Worm (Caenorhabditis elegans): ENCODE measurements around the gene dpr-1.

dpr-1 gene

ce11 chrV:13929503-13929902, 12.5 kb downstream of the dpr-1 start, which contains the start of gene srxa-13:
Gene srxa-13, plus strand, starts transcription at chrV:13929803.
- no peak for TF ChIP-seq tbx-11 (GFP tag; IDR thresholded peaks at IDR 0.05)
- no peak for TF ChIP-seq hmg-4 (GFP tag; optimal IDR thresholded peaks at IDR 0.05)
- TF ChIP-seq B0310.2 (tag; optimal IDR thresholded peaks at IDR 0.05): no peak
- no peak for TF ChIP-seq sea-1 (GFP tag; conservative IDR thresholded peaks at IDR 0.05)
- no peak for TF ChIP-seq flt-1 (GFP tag; IDR thresholded peaks at IDR 0.05)
- TF ChIP-seq ama-1 (optimal IDR thresholded peaks at IDR 0.05): no peak
- no peak for TF ChIP-seq ceh-36 (tag; optimal IDR thresholded peaks at IDR 0.05)
- TF ChIP-seq ets-7 (tag; optimal IDR thresholded peaks at IDR 0.05): no peak
- no peak for TF ChIP-seq pes-1 (GFP tag; IDR thresholded peaks at IDR 0.05)

- no peak for TF ChIP-seq ets-7 (tag; optimal IDR thresholded peaks at IDR 0.05)
- TF ChIP-seq tbx-11 (GFP tag; IDR thresholded peaks at IDR 0.05): no peak
- no peak for TF ChIP-seq F13C5.2 (tag; optimal IDR thresholded peaks at IDR 0.05)
- TF ChIP-seq flt-1 (GFP tag; IDR thresholded peaks at IDR 0.05): no peak
- no peak for TF ChIP-seq tbx-37 (GFP tag; conservative IDR thresholded peaks at IDR 0.05)
- no peak for TF ChIP-seq aly-1 (tag; optimal IDR thresholded peaks at IDR 0.05)
- no peak for TF ChIP-seq hnd-1 (tag; optimal IDR thresholded peaks at IDR 0.05)
- no peak for TF ChIP-seq pes-1 (GFP tag; IDR thresholded peaks at IDR 0.05)
- no peak for TF ChIP-seq ama-1 (optimal IDR thresholded peaks at IDR 0.05)
- TF ChIP-seq sea-1 (GFP tag; conservative IDR thresholded peaks at IDR 0.05): no peak
- no peak for TF ChIP-seq B0310.2 (tag; optimal IDR thresholded peaks at IDR 0.05)
- no peak for TF ChIP-seq scrt-1 (GFP tag; IDR thresholded peaks at IDR 0.05)
- no peak for TF ChIP-seq hmg-4 (GFP tag; optimal IDR thresholded peaks at IDR 0.05)
- no peak for TF ChIP-seq hmbx-1 (tag; optimal IDR thresholded peaks at IDR 0.05)
- TF ChIP-seq ceh-13 (GFP tag; optimal IDR thresholded peaks at IDR 0.05): no peak
- TF ChIP-seq tra-4 (tag; optimal IDR thresholded peaks at IDR 0.05): no peak
- TF ChIP-seq ceh-36 (tag; optimal IDR thresholded peaks at IDR 0.05): no peak
These were observed 15.6 kb downstream of the dpr-1 start, which contains the start of gene srxa-12 for ce11 chrV:13926398-13926797. Gene srxa-12, plus strand, starts transcription at chrV:13926698.

ce11 chrV:13923851-13924250, 18.1 kb downstream of the dpr-1 start, which contains the start of gene srxa-11:
Gene srxa-11, plus strand, starts transcription at chrV:13924151.
- TF ChIP-seq hmbx-1 (tag; optimal IDR thresholded peaks at IDR 0.05) (no peak), F13C5.2 (tag; optimal IDR thresholded peaks at IDR 0.05) (no peak), hnd-1 (tag; optimal IDR thresholded peaks at IDR 0.05) (no peak), ceh-36 (tag; optimal IDR thresholded peaks at IDR 0.05) (no peak), pes-1 (GFP tag; IDR thresholded peaks at IDR 0.05) (no peak), hmg-4 (GFP tag; optimal IDR thresholded peaks at IDR 0.05) (no peak), aly-1 (tag; optimal IDR thresholded peaks at IDR 0.05) (no peak)

ce11 chrV:13920730-13921129, 21.3 kb downstream of the dpr-1 start, which contains the start of gene srx-42:
Gene srx-42, plus strand, starts transcription at chrV:13921030.
- TF ChIP-seq ceh-13 (GFP tag; optimal IDR thresholded peaks at IDR 0.05) (no peak), hmg-4 (GFP tag; optimal IDR thresholded peaks at IDR 0.05) (no peak)

- TF ChIP-seq sea-1 (GFP tag; conservative IDR thresholded peaks at IDR 0.05): no peak
- no peak for TF ChIP-seq hnd-1 (tag; optimal IDR thresholded peaks at IDR 0.05)
- TF ChIP-seq F13C5.2 (tag; optimal IDR thresholded peaks at IDR 0.05): no peak
- no peak for TF ChIP-seq tbx-11 (GFP tag; IDR thresholded peaks at IDR 0.05)
- no peak for TF ChIP-seq tbx-37 (GFP tag; conservative IDR thresholded peaks at IDR 0.05)
- no peak for TF ChIP-seq hmbx-1 (tag; optimal IDR thresholded peaks at IDR 0.05)
- TF ChIP-seq pes-1 (GFP tag; IDR thresholded peaks at IDR 0.05): no peak
- TF ChIP-seq scrt-1 (GFP tag; IDR thresholded peaks at IDR 0.05): no peak
- TF ChIP-seq B0310.2 (tag; optimal IDR thresholded peaks at IDR 0.05): no peak
- TF ChIP-seq ets-7 (tag; optimal IDR thresholded peaks at IDR 0.05): no peak
- TF ChIP-seq aly-1 (tag; optimal IDR thresholded peaks at IDR 0.05): no peak
- TF ChIP-seq hmg-4 (GFP tag; optimal IDR thresholded peaks at IDR 0.05): no peak
- no peak for TF ChIP-seq ceh-13 (GFP tag; optimal IDR thresholded peaks at IDR 0.05)
- TF ChIP-seq ceh-36 (tag; optimal IDR thresholded peaks at IDR 0.05): no peak
- no peak for TF ChIP-seq ama-1 (optimal IDR thresholded peaks at IDR 0.05)
- TF ChIP-seq tra-4 (tag; optimal IDR thresholded peaks at IDR 0.05): no peak
- TF ChIP-seq flt-1 (GFP tag; IDR thresholded peaks at IDR 0.05): no peak
These were observed 23.6 kb downstream of the dpr-1 start, which contains the start of gene str-250 for ce11 chrV:13918341-13918740. Gene str-250, plus strand, starts transcription at chrV:13918641.

- TF ChIP-seq ceh-13 (GFP tag; optimal IDR thresholded peaks at IDR 0.05): no peak
- TF ChIP-seq sea-1 (GFP tag; conservative IDR thresholded peaks at IDR 0.05): no peak
- TF ChIP-seq aly-1 (tag; optimal IDR thresholded peaks at IDR 0.05): no peak
- no peak for TF ChIP-seq ama-1 (optimal IDR thresholded peaks at IDR 0.05)
- TF ChIP-seq ets-7 (tag; optimal IDR thresholded peaks at IDR 0.05): no peak
- no peak for TF ChIP-seq tbx-11 (GFP tag; IDR thresholded peaks at IDR 0.05)
- TF ChIP-seq hmbx-1 (tag; optimal IDR thresholded peaks at IDR 0.05): no peak
- TF ChIP-seq tra-4 (tag; optimal IDR thresholded peaks at IDR 0.05): no peak
- TF ChIP-seq F13C5.2 (tag; optimal IDR thresholded peaks at IDR 0.05): no peak
- TF ChIP-seq tbx-37 (GFP tag; conservative IDR thresholded peaks at IDR 0.05): no peak
- TF ChIP-seq scrt-1 (GFP tag; IDR thresholded peaks at IDR 0.05): no peak
- no peak for TF ChIP-seq ceh-36 (tag; optimal IDR thresholded peaks at IDR 0.05)
- no peak for TF ChIP-seq flt-1 (GFP tag; IDR thresholded peaks at IDR 0.05)
- TF ChIP-seq hmg-4 (GFP tag; optimal IDR thresholded peaks at IDR 0.05): no peak
- no peak for TF ChIP-seq B0310.2 (tag; optimal IDR thresholded peaks at IDR 0.05)
- no peak for TF ChIP-seq hnd-1 (tag; optimal IDR thresholded peaks at IDR 0.05)
- no peak for TF ChIP-seq pes-1 (GFP tag; IDR thresholded peaks at IDR 0.05)
These were observed 25.8 kb downstream of the dpr-1 start, which contains the start of gene str-252 for ce11 chrV:13916196-13916595. Gene str-252, plus strand, starts transcription at chrV:13916496.

ce11 chrV:13915390-13915789, 26.6 kb downstream of the dpr-1 start, which contains the start of gene gcy-32:
Gene gcy-32, minus strand, starts transcription at chrV:13915490.
- no peak for TF ChIP-seq F13C5.2 (tag; optimal IDR thresholded peaks at IDR 0.05)
- no peak for TF ChIP-seq tbx-37 (GFP tag; conservative IDR thresholded peaks at IDR 0.05)
- TF ChIP-seq ceh-36 (tag; optimal IDR thresholded peaks at IDR 0.05): no peak
- TF ChIP-seq hmbx-1 (tag; optimal IDR thresholded peaks at IDR 0.05): no peak
- no peak for TF ChIP-seq scrt-1 (GFP tag; IDR thresholded peaks at IDR 0.05)
- no peak for TF ChIP-seq B0310.2 (tag; optimal IDR thresholded peaks at IDR 0.05)
- no peak for TF ChIP-seq sea-1 (GFP tag; conservative IDR thresholded peaks at IDR 0.05)
- TF ChIP-seq aly-1 (tag; optimal IDR thresholded peaks at IDR 0.05): no peak
- TF ChIP-seq hnd-1 (tag; optimal IDR thresholded peaks at IDR 0.05): no peak
- TF ChIP-seq pes-1 (GFP tag; IDR thresholded peaks at IDR 0.05): no peak
- no peak for TF ChIP-seq tra-4 (tag; optimal IDR thresholded peaks at IDR 0.05)
- TF ChIP-seq ets-7 (tag; optimal IDR thresholded peaks at IDR 0.05): no peak
- no peak for TF ChIP-seq flt-1 (GFP tag; IDR thresholded peaks at IDR 0.05)
- TF ChIP-seq tbx-11 (GFP tag; IDR thresholded peaks at IDR 0.05): no peak

Measured in whole organism, early embryonic.